ENCODE assay signal across 2 worm cellular contexts in the genomic region with DNA sequence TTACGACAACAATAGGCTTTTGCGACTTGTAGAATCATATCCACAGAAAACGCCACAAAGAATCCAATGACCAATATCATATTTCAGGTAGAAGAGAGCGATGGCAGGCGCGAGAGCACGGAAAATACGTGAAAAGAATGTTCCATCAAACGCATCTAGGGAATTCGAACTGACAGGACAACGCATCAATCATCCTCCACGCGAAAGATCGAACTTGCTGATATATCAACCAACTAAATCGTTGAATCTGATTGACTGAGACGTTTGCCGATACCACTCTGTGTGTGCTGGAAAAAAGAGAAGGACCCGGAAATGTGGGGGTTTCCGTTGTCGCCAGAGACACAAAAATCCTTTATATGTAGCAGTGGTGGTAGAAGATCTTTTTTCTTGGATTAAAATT.
TF ChIP-seq lines count a peak whose summit lies in the region.

No protein-coding gene starts in this region.

TF ChIP-seq in whole organism, L3 larva, 47 proteins besides CTCF, POLR2A, EP300 and RAD21 (continued from another document):
- TF ChIP-seq unc-62 (GFP tag; optimal IDR thresholded peaks at IDR 0.05; lab: Kevin White, UChicago) = peak; percentile 93
- TF ChIP-seq elt-3 (tag; optimal IDR thresholded peaks at IDR 0.05; lab: Kevin White, UChicago) = no peak
- TF ChIP-seq egl-27 (tag; optimal IDR thresholded peaks at IDR 0.05; lab: Kevin White, UChicago) = no peak
- TF ChIP-seq zag-1 (tag; optimal IDR thresholded peaks at IDR 0.05; lab: Kevin White, UChicago) = no peak
- no peak for TF ChIP-seq fos-1 (tag; optimal IDR thresholded peaks at IDR 0.05; lab: Kevin White, UChicago)
- no peak for TF ChIP-seq nhr-23 (tag; optimal IDR thresholded peaks at IDR 0.05; lab: Kevin White, UChicago)

TF ChIP-seq in whole organism, L4 larva, 104 proteins besides CTCF, POLR2A, EP300 and RAD21 (continued from another document):
- no peak for TF ChIP-seq pqm-1 (tag; optimal IDR thresholded peaks at IDR 0.05; lab: Kevin White, UChicago)
- no peak for TF ChIP-seq ceh-28 (tag; optimal IDR thresholded peaks at IDR 0.05; lab: Kevin White, UChicago)
- TF ChIP-seq aha-1 (tag; lab: Kevin White, UChicago) = peak; percentile 73
- no peak for TF ChIP-seq Y5F2A.4 (GFP tag; optimal IDR thresholded peaks at IDR 0.05; lab: Kevin White, UChicago)
- TF ChIP-seq Y48G9A.11 (GFP tag; IDR thresholded peaks at IDR 0.05; lab: Robert Waterston, UW) = 0 out of 2 replicates have a peak, but pooled peaks have one; percentile 32
- no peak for TF ChIP-seq nhr-11 (tag; optimal IDR thresholded peaks at IDR 0.05; lab: Kevin White, UChicago)
- TF ChIP-seq daf-19 (GFP tag; conservative IDR thresholded peaks at IDR 0.05; lab: Robert Waterston, UW) = no peak
- TF ChIP-seq ztf-11 (tag; optimal IDR thresholded peaks at IDR 0.05; lab: Kevin White, UChicago) = no peak
- no peak for TF ChIP-seq dmd-6 (GFP tag; IDR thresholded peaks at IDR 0.05; lab: Robert Waterston, UW)
- TF ChIP-seq Y105C5A.15 (GFP tag; IDR thresholded peaks at IDR 0.05; lab: Robert Waterston, UW) = no peak
